Worm (Caenorhabditis elegans) whole organism, L4/young adult: ENCODE measurements around the gene rpb-11.

Experiments used
- dao-5 ChIP-seq: sonication (generic microtip); optimal IDR thresholded peaks from 2 replicates; lab custom pipeline; 2016; ENCODE audit warnings: missing genotype, missing genetic modification characterization, moderate library complexity, missing compliant biosample characterization
- him-1 ChIP-seq: sonication (generic microtip); optimal IDR thresholded peaks from 2 replicates; lab custom pipeline; 2016; ENCODE audit warnings: missing genotype, missing genetic modification reagents, missing genetic modification characterization, missing compliant biosample characterization

DNA sequence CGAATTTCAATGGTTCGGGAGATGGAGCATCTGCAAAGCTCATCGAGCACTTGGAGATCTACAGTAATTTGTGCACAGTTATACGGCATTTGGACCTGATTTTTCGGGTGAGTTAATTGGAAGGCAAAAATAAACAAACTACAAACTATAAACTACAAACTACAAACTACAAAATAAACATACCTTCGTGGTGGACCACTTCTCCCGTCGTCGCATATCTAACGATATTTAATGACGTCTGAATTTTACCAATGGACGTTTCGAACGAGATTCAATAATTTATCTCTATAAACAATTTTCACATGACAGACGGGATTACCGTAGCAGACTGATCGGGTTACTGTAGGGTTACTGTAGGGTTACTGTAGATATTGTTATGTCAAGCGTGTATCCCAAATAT lies 46.3 kb downstream of the rpb-11 start:
- no peak for TF ChIP-seq him-1 (tag; lab: Kevin White, UChicago)
- TF ChIP-seq dao-5 (tag; lab: Kevin White, UChicago): no peak
